Worm (Caenorhabditis elegans): Measurements from ENCODE around the gene unc-16.
A peak's percentile ranks its signal among the peaks of the same experiment; 100 is the strongest.

Gene unc-16

DNA sequence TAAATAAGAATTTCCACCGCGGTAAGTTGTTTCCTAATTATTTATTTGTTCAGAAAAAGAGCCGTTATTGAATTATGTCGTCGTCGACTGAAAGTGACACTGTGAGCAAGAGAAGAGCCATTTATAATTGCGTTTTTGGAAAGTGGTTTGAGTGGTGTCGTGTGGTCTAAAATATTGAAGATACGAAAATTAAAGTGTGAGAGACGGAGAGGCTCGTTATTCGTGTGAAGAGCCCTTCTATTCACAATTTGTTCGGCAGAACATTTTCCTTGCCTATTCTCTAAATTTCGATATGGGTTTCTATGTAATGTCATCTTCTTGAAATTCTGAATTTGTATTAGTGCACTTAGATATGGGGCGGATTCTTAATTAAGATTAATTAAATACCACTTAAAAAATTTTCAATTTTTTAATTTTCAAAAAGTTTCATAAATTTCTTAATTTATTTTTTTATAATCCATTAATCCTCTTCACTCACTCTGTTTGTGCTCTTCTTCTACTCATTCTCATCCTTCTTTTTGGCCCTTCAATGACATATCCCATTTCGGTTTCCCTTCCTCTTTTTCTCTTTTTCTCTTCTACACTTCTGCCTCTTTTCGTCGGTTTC, 36.2 kb upstream of the unc-16 start (continued):
- TF ChIP-seq Y53F4B.3 (GFP tag; IDR thresholded peaks at IDR 0.05) (no peak), ceh-91 (GFP tag; IDR thresholded peaks at IDR 0.05) (no peak), egl-44 (GFP tag; IDR thresholded peaks at IDR 0.05) (no peak), F55B11.4 (tag; optimal IDR thresholded peaks at IDR 0.05; ENCODE audit: borderline replicate concordance, insufficient read depth) (no peak), aptf-3 (GFP tag; IDR thresholded peaks at IDR 0.05) (no peak), pbrm-1 (GFP tag; IDR thresholded peaks at IDR 0.05) (peak; percentile 60; the same call in 1 of the 2 replicates), Y79H2A.3 (GFP tag; conservative IDR thresholded peaks at IDR 0.05) (no peak), ztf-26 (tag; optimal IDR thresholded peaks at IDR 0.05) (no peak), C06A6.2 (GFP tag; conservative IDR thresholded peaks at IDR 0.05) (no peak), attf-3 (GFP tag; conservative IDR thresholded peaks at IDR 0.05) (no peak), ZK185.1 (tag; optimal IDR thresholded peaks at IDR 0.05; ENCODE audit: poor library complexity, severe bottlenecking) (peak; percentile 10), snpc-4 (GFP tag; optimal IDR thresholded peaks at IDR 0.05) (no peak), snpc-4 (tag; optimal IDR thresholded peaks at IDR 0.05) (peak in 1 of 4 experiments; percentile 57), rec-8 (tag; optimal IDR thresholded peaks at IDR 0.05) (peak in 1 of 2 experiments; percentile 3), egl-18 (GFP tag; IDR thresholded peaks at IDR 0.05) (no peak), snpc-1.1 (tag; optimal IDR thresholded peaks at IDR 0.05; ENCODE audit: insufficient read depth) (no peak), hmg-20 (GFP tag; IDR thresholded peaks at IDR 0.05) (no peak), B0261.1 (tag; optimal IDR thresholded peaks at IDR 0.05) (no peak), ztf-28 (GFP tag; IDR thresholded peaks at IDR 0.05) (no peak), mel-28 (tag; optimal IDR thresholded peaks at IDR 0.05; ENCODE audit: borderline replicate concordance) (no peak), nhr-90 (tag; optimal IDR thresholded peaks at IDR 0.05) (no peak), ztf-18 (tag; optimal IDR thresholded peaks at IDR 0.05) (no peak), F22D6.2 (tag; optimal IDR thresholded peaks at IDR 0.05) (no peak), ama-1 (optimal IDR thresholded peaks at IDR 0.05) (peak; percentile 41), ama-1 (GFP tag; optimal IDR thresholded peaks at IDR 0.05) (peak in 1 of 2 experiments; percentile 21), zfh-2 (GFP tag; conservative IDR thresholded peaks at IDR 0.05) (no peak), repo-1 (tag; optimal IDR thresholded peaks at IDR 0.05) (peak; percentile 90), F52B5.7 (tag; optimal IDR thresholded peaks at IDR 0.05) (peak; percentile 73), ztf-3 (GFP tag; optimal IDR thresholded peaks at IDR 0.05) (no peak), lin-40 (tag; optimal IDR thresholded peaks at IDR 0.05) (peak; percentile 37), F37B4.10 (GFP tag; IDR thresholded peaks at IDR 0.05) (0 out of 2 replicates have a peak, but pooled peaks have one; percentile 54), nfya-2 (GFP tag; IDR thresholded peaks at IDR 0.05) (no peak), zim-3 (tag; optimal IDR thresholded peaks at IDR 0.05) (no peak), cebp-2 (GFP tag; IDR thresholded peaks at IDR 0.05) (no peak), madf-10 (tag; optimal IDR thresholded peaks at IDR 0.05) (peak; percentile 33), K11D2.4 (GFP tag; IDR thresholded peaks at IDR 0.05) (no peak), ceh-40 (GFP tag; IDR thresholded peaks at IDR 0.05) (0 out of 2 replicates have a peak, but pooled peaks have one; percentile 9), dpff-1 (tag; optimal IDR thresholded peaks at IDR 0.05) (no peak), somi-1 (GFP tag; optimal IDR thresholded peaks at IDR 0.05) (no peak), hsf-1 (GFP tag; IDR thresholded peaks at IDR 0.05) (peak; percentile 57; the same call in 1 of the 2 replicates), rpc-1 (optimal IDR thresholded peaks at IDR 0.05) (no peak), rpc-1 (tag; optimal IDR thresholded peaks at IDR 0.05) (no peak), lin-54 (GFP tag; optimal IDR thresholded peaks at IDR 0.05) (no peak), ets-4 (GFP tag; optimal IDR thresholded peaks at IDR 0.05) (no peak), egrh-3 (GFP tag; IDR thresholded peaks at IDR 0.05) (no peak), ceh-58 (GFP tag; IDR thresholded peaks at IDR 0.05) (no peak), attf-5 (GFP tag; optimal IDR thresholded peaks at IDR 0.05) (no peak), mes-4 (tag; optimal IDR thresholded peaks at IDR 0.05) (no peak), akir-1 (GFP tag; optimal IDR thresholded peaks at IDR 0.05) (no peak)

Data from whole organism, young adult.